Worm (Caenorhabditis elegans) whole organism, young adult: ENCODE data around the gene Y50E8A.22.

Experiments
- T07F8.4 ChIP-seq: sonication (generic microtip); optimal IDR thresholded peaks from 2 replicates; lab custom pipeline; 2016; ENCODE audit warnings: mild to moderate bottlenecking, missing genetic modification characterization, moderate library complexity, missing compliant biosample characterization
- Y67H2A.10 ChIP-seq: fragments of 200-800 bp; sonication (Bioruptor generic); conservative IDR thresholded peaks from 2 replicates; pipeline ENCODE4 v1.3.6; 2022; ENCODE audit warnings: missing genetic modification reagents, missing genetic modification characterization, missing compliant biosample characterization
- ama-1 ChIP-seq, 3 experiments: fragments of 150-350 bp in 1 of 3; sonication (generic microtip) in 2 of 3; optimal IDR thresholded peaks; 2 replicates each; lab custom pipeline; 2014 to 2018; ENCODE audit warnings: missing biosample characterization in 2 of 3, missing genetic modification characterization in 2 of 3, missing genetic modification reagents in 2 of 3
- attf-3 ChIP-seq: fragments of 200-800 bp; sonication (Bioruptor generic); conservative IDR thresholded peaks from 2 replicates; pipeline ENCODE4 v1.3.6; 2022; ENCODE audit warnings: missing genetic modification reagents, missing genetic modification characterization, missing compliant biosample characterization
- him-1 ChIP-seq: sonication (generic microtip); optimal IDR thresholded peaks from 2 replicates; lab custom pipeline; 2016; ENCODE audit warnings: missing genotype, missing genetic modification reagents, missing genetic modification characterization, missing compliant biosample characterization
- snpc-4 ChIP-seq, 5 experiments: fragments of 150-350 bp in 1 of 5; sonication (generic microtip) in 4 of 5; optimal IDR thresholded peaks; 2 replicates each; lab custom pipeline; 2014 to 2018; ENCODE audit warnings: missing genetic modification characterization in 5 of 5, missing biosample characterization in 3 of 5, antibody characterized with exemption in 2 of 5, mild to moderate bottlenecking in 2 of 5, missing compliant biosample characterization in 2 of 5, missing genotype in 2 of 5, moderate library complexity in 2 of 5, missing genetic modification reagents in 1 of 5

DNA sequence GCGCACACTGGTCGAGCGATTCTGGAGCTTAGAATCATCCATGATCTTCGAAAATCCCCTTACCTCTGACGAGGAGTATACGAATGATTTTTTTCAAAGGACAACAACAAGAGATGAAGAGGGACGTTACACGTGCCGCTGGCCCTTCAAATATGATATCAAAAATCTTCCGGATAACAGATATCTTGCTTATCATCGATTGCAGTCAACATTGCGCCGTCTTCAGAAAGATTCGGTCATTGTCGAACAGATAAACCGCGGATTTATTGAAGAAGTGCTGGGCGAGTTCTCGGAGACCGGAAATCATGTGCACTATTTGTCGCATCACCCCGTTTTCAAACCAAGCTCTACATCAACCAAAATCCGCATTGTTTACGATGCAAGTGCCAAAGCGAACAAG lies 13.7 kb upstream of the Y50E8A.22 start:
- TF ChIP-seq ama-1 (optimal IDR thresholded peaks at IDR 0.05; lab: Kevin White, UChicago), result no peak
- TF ChIP-seq ama-1 (GFP tag; optimal IDR thresholded peaks at IDR 0.05; lab: Kevin White, UChicago), result no peak
- no peak for TF ChIP-seq snpc-4 (GFP tag; optimal IDR thresholded peaks at IDR 0.05; lab: Kevin White, UChicago)
- no peak for TF ChIP-seq snpc-4 (tag; optimal IDR thresholded peaks at IDR 0.05; lab: Kevin White, UChicago)
- TF ChIP-seq T07F8.4, result no peak
- TF ChIP-seq him-1 (tag; lab: Kevin White, UChicago), result no peak
- TF ChIP-seq Y67H2A.10, result no peak
- no peak for TF ChIP-seq attf-3
